Worm (Caenorhabditis elegans) whole organism, early embryonic: Measurements from ENCODE around the gene Y37H2A.11.

Source experiments
- B0310.2 ChIP-seq: sonication (generic microtip); optimal IDR thresholded peaks from 2 replicates; lab custom pipeline; 2016; ENCODE audit warnings: mild to moderate bottlenecking, missing genetic modification characterization, missing compliant biosample characterization
- F13C5.2 ChIP-seq: sonication (generic microtip); optimal IDR thresholded peaks from 2 replicates; lab custom pipeline; 2017; ENCODE audit warnings: mild to moderate bottlenecking, missing genetic modification characterization, inconsistent platforms, missing compliant biosample characterization
- aly-1 ChIP-seq: sonication (generic microtip); optimal IDR thresholded peaks from 2 replicates; lab custom pipeline; 2016; ENCODE audit warnings: missing genetic modification characterization, missing compliant biosample characterization
- ama-1 ChIP-seq: fragments of 150-350 bp; optimal IDR thresholded peaks from 2 replicates; lab custom pipeline; 2014
- ceh-13 ChIP-seq: fragments of 200-800 bp; sonication (Bioruptor generic); optimal IDR thresholded peaks from 2 replicates; lab custom pipeline; 2018; ENCODE audit warnings: mild to moderate bottlenecking, missing genetic modification characterization, missing compliant biosample characterization
- ceh-36 ChIP-seq: sonication (generic microtip); optimal IDR thresholded peaks from 2 replicates; lab custom pipeline; 2016; ENCODE audit warnings: missing genetic modification characterization, inconsistent platforms, missing compliant biosample characterization
- ets-7 ChIP-seq: sonication (generic microtip); optimal IDR thresholded peaks from 2 replicates; lab custom pipeline; 2016; ENCODE audit warnings: missing genotype, missing genetic modification characterization, missing compliant biosample characterization
- flt-1 ChIP-seq: fragments of 200-800 bp; sonication (Bioruptor generic); IDR thresholded peaks from 2 replicates; pipeline ENCODE4 v1.3.6; 2022; ENCODE audit warnings: missing genetic modification characterization, missing compliant biosample characterization
- hmbx-1 ChIP-seq: sonication (generic microtip); optimal IDR thresholded peaks from 2 replicates; lab custom pipeline; 2016; ENCODE audit warnings: mild to moderate bottlenecking, missing genetic modification characterization, missing compliant biosample characterization
- hmg-4 ChIP-seq: fragments of 200-800 bp; sonication (Bioruptor generic); optimal IDR thresholded peaks from 2 replicates; lab custom pipeline; 2018; ENCODE audit warnings: mild to moderate bottlenecking, missing genetic modification characterization, missing compliant biosample characterization
- hnd-1 ChIP-seq: sonication (generic microtip); optimal IDR thresholded peaks from 2 replicates; lab custom pipeline; 2016; ENCODE audit warnings: missing genetic modification characterization, missing compliant biosample characterization
- pes-1 ChIP-seq: fragments of 200-800 bp; sonication (Bioruptor generic); IDR thresholded peaks from 2 replicates; pipeline ENCODE4 v1.3.6; 2022; ENCODE audit warnings: missing genetic modification reagents, missing genetic modification characterization, missing compliant biosample characterization
- scrt-1 ChIP-seq: fragments of 200-800 bp; sonication (Bioruptor generic); IDR thresholded peaks from 2 replicates; pipeline ENCODE4 v1.3.6; 2022; ENCODE audit warnings: missing genetic modification characterization, missing compliant biosample characterization
- sea-1 ChIP-seq: fragments of 200-800 bp; sonication (Bioruptor generic); conservative IDR thresholded peaks from 2 replicates; pipeline ENCODE4 v1.3.6; 2022; ENCODE audit warnings: missing genetic modification characterization, missing compliant biosample characterization
- tbx-11 ChIP-seq: fragments of 200-800 bp; sonication (Bioruptor generic); IDR thresholded peaks from 2 replicates; pipeline ENCODE4 v1.3.6; 2022; ENCODE audit warnings: missing genetic modification characterization, missing compliant biosample characterization
- tbx-37 ChIP-seq: fragments of 200-800 bp; sonication (Bioruptor generic); conservative IDR thresholded peaks from 2 replicates; pipeline ENCODE4 v1.3.6; 2022; ENCODE audit warnings: missing genetic modification reagents, missing genetic modification characterization, missing compliant biosample characterization
- tra-4 ChIP-seq: sonication (generic microtip); optimal IDR thresholded peaks from 2 replicates; lab custom pipeline; 2017; ENCODE audit warnings: missing genetic modification characterization, missing compliant biosample characterization

Gene Y37H2A.11

ce11 chrV:18138695-18139094, 2.6 kb upstream of the Y37H2A.11 start, which contains the start of gene Y37H2A.10:
Y37H2A.10 (plus strand) TSS chrV:18138995.
- TF ChIP-seq ceh-13 (GFP tag; lab: Kevin White, UChicago): no peak
- no peak for TF ChIP-seq tbx-37
- TF ChIP-seq scrt-1: no peak
- TF ChIP-seq ets-7 (tag; lab: Kevin White, UChicago): no peak
- TF ChIP-seq pes-1 (GFP tag; lab: Robert Waterston, UW): no peak
- no peak for TF ChIP-seq ama-1 (lab: Kevin White, UChicago)
- TF ChIP-seq F13C5.2: no peak
- TF ChIP-seq sea-1 (GFP tag; lab: Robert Waterston, UW): no peak
- TF ChIP-seq hnd-1 (tag; lab: Kevin White, UChicago): no peak
- no peak for TF ChIP-seq tra-4 (tag; lab: Kevin White, UChicago)
- no peak for TF ChIP-seq B0310.2 (tag; lab: Kevin White, UChicago)
- TF ChIP-seq hmg-4 (GFP tag; lab: Kevin White, UChicago): no peak
- no peak for TF ChIP-seq hmbx-1 (tag; lab: Kevin White, UChicago)
- TF ChIP-seq tbx-11 (GFP tag; lab: Robert Waterston, UW): no peak
- no peak for TF ChIP-seq flt-1 (GFP tag; lab: Robert Waterston, UW)
- TF ChIP-seq aly-1: no peak
- no peak for TF ChIP-seq ceh-36 (tag; lab: Kevin White, UChicago)

ce11 chrV:18142549-18142948, 1.3 kb downstream of the Y37H2A.11 start, which contains the start of gene Y37H2A.13:
Y37H2A.13 (plus strand) TSS chrV:18142849.
- TF ChIP-seq aly-1 (no peak), sea-1 (GFP tag; lab: Robert Waterston, UW) (no peak), pes-1 (GFP tag; lab: Robert Waterston, UW) (no peak), flt-1 (GFP tag; lab: Robert Waterston, UW) (no peak), tra-4 (tag; lab: Kevin White, UChicago) (no peak), hmg-4 (GFP tag; lab: Kevin White, UChicago) (no peak), F13C5.2 (no peak), tbx-11 (GFP tag; lab: Robert Waterston, UW) (no peak), ceh-36 (tag; lab: Kevin White, UChicago) (no peak), ama-1 (lab: Kevin White, UChicago) (no peak), B0310.2 (tag; lab: Kevin White, UChicago) (no peak), scrt-1 (no peak), ceh-13 (GFP tag; lab: Kevin White, UChicago) (no peak), tbx-37 (no peak), ets-7 (tag; lab: Kevin White, UChicago) (no peak), hmbx-1 (tag; lab: Kevin White, UChicago) (no peak), hnd-1 (tag; lab: Kevin White, UChicago) (no peak)

- no peak for TF ChIP-seq flt-1 (GFP tag; lab: Robert Waterston, UW)
Observed at ce11 chrV:18143445-18143844, 2.2 kb downstream of the Y37H2A.11 start, which contains the start of gene Y37H2A.14. Y37H2A.14 (plus strand) TSS chrV:18143745.

ce11 chrV:18144442-18144841, 3.2 kb downstream of the Y37H2A.11 start:
- TF ChIP-seq B0310.2 (tag; lab: Kevin White, UChicago): no peak
- TF ChIP-seq hmbx-1 (tag; lab: Kevin White, UChicago): no peak
- no peak for TF ChIP-seq aly-1
- no peak for TF ChIP-seq hmg-4 (GFP tag; lab: Kevin White, UChicago)
- no peak for TF ChIP-seq flt-1 (GFP tag; lab: Robert Waterston, UW)
- no peak for TF ChIP-seq ceh-36 (tag; lab: Kevin White, UChicago)
- no peak for TF ChIP-seq hnd-1 (tag; lab: Kevin White, UChicago)
- no peak for TF ChIP-seq ets-7 (tag; lab: Kevin White, UChicago)
- no peak for TF ChIP-seq ceh-13 (GFP tag; lab: Kevin White, UChicago)
- TF ChIP-seq sea-1 (GFP tag; lab: Robert Waterston, UW): no peak
- TF ChIP-seq tbx-11 (GFP tag; lab: Robert Waterston, UW): no peak
- TF ChIP-seq F13C5.2: no peak
- no peak for TF ChIP-seq pes-1 (GFP tag; lab: Robert Waterston, UW)
- no peak for TF ChIP-seq scrt-1
- no peak for TF ChIP-seq tra-4 (tag; lab: Kevin White, UChicago)
- TF ChIP-seq ama-1 (lab: Kevin White, UChicago): no peak
- no peak for TF ChIP-seq tbx-37

- TF ChIP-seq flt-1 (GFP tag; lab: Robert Waterston, UW) (no peak), aly-1 (no peak), tbx-37 (no peak), hmg-4 (GFP tag; lab: Kevin White, UChicago) (no peak), ets-7 (tag; lab: Kevin White, UChicago) (no peak), pes-1 (GFP tag; lab: Robert Waterston, UW) (no peak), tbx-11 (GFP tag; lab: Robert Waterston, UW) (no peak), hnd-1 (tag; lab: Kevin White, UChicago) (no peak), scrt-1 (no peak), ceh-13 (GFP tag; lab: Kevin White, UChicago) (no peak), B0310.2 (tag; lab: Kevin White, UChicago) (no peak)
Observed at ce11 chrV:18146077-18146476, 4.8 kb downstream of the Y37H2A.11 start, which contains the start of gene C14A6.3. C14A6.3 (plus strand) TSS chrV:18146377.

- TF ChIP-seq F13C5.2: no peak
- TF ChIP-seq hmg-4 (GFP tag; lab: Kevin White, UChicago): no peak
- no peak for TF ChIP-seq flt-1 (GFP tag; lab: Robert Waterston, UW)
- TF ChIP-seq B0310.2 (tag; lab: Kevin White, UChicago): no peak
- no peak for TF ChIP-seq hnd-1 (tag; lab: Kevin White, UChicago)
Observed at ce11 chrV:18157707-18158106, 16.4 kb downstream of the Y37H2A.11 start, which contains the start of gene clec-48. clec-48 (plus strand) TSS chrV:18158026.

- TF ChIP-seq flt-1 (GFP tag; lab: Robert Waterston, UW) (no peak), tbx-37 (no peak), pes-1 (GFP tag; lab: Robert Waterston, UW) (no peak), B0310.2 (tag; lab: Kevin White, UChicago) (no peak), tbx-11 (GFP tag; lab: Robert Waterston, UW) (no peak), hnd-1 (tag; lab: Kevin White, UChicago) (no peak), ceh-13 (GFP tag; lab: Kevin White, UChicago) (no peak), sea-1 (GFP tag; lab: Robert Waterston, UW) (no peak), tra-4 (tag; lab: Kevin White, UChicago) (no peak), ceh-36 (tag; lab: Kevin White, UChicago) (no peak), ama-1 (lab: Kevin White, UChicago) (no peak), hmg-4 (GFP tag; lab: Kevin White, UChicago) (no peak), scrt-1 (no peak), aly-1 (no peak), ets-7 (tag; lab: Kevin White, UChicago) (no peak), hmbx-1 (tag; lab: Kevin White, UChicago) (no peak)
Observed at ce11 chrV:18158172-18158571, 16.9 kb downstream of the Y37H2A.11 start.
